Fruit fly (Drosophila melanogaster) whole organism, embryonic: Measurements from ENCODE around the gene CG6791.

Source experiments
- Atf3 ChIP-seq: fragments of 200-800 bp; sonication (Bioruptor generic); optimal IDR thresholded peaks from 3 replicates; lab custom pipeline; 2016; ENCODE audit warnings: missing biosample characterization, missing genetic modification characterization
- CG10209 ChIP-seq: fragments of 200-800 bp; sonication (Bioruptor generic); optimal IDR thresholded peaks from 3 replicates; lab custom pipeline; 2017; ENCODE audit warnings: missing biosample characterization, mild to moderate bottlenecking, missing genetic modification characterization, missing genetic modification reagents
- CG1024 ChIP-seq: fragments of 200-800 bp; sonication (Bioruptor generic); IDR thresholded peaks from 2 replicates; pipeline ENCODE4 v1.3.6; 2022; ENCODE audit warnings: missing biosample characterization, missing genetic modification characterization
- CG10959 ChIP-seq: fragments of 200-800 bp; sonication (Bioruptor generic); IDR thresholded peaks from 2 replicates; pipeline ENCODE4 v1.3.6; 2022; ENCODE audit warnings: missing biosample characterization, missing genetic modification characterization
- CG12071 ChIP-seq: fragments of 200-800 bp; sonication (Bioruptor generic); optimal IDR thresholded peaks from 3 replicates; lab custom pipeline; 2018; ENCODE audit warnings: missing biosample characterization, mild to moderate bottlenecking, missing genetic modification characterization
- CG12299 ChIP-seq: fragments of 200-800 bp; sonication (Bioruptor generic); optimal IDR thresholded peaks from 2 replicates; lab custom pipeline; 2018; ENCODE audit warnings: missing biosample characterization, mild to moderate bottlenecking, missing genetic modification characterization
- CG13123 ChIP-seq: fragments of 200-800 bp; sonication (Bioruptor generic); optimal IDR thresholded peaks from 2 replicates; lab custom pipeline; 2016; ENCODE audit warnings: missing biosample characterization, missing genetic modification characterization
- CG15479 ChIP-seq: fragments of 200-800 bp; sonication (Bioruptor generic); optimal IDR thresholded peaks from 3 replicates; lab custom pipeline; 2019; ENCODE audit warnings: missing biosample characterization, mild to moderate bottlenecking, missing genetic modification characterization, moderate library complexity
- CG15601 ChIP-seq: fragments of 200-800 bp; sonication (Bioruptor generic); optimal IDR thresholded peaks from 3 replicates; lab custom pipeline; 2019; ENCODE audit warnings: missing biosample characterization, mild to moderate bottlenecking, missing genetic modification characterization, moderate library complexity
- CG1603 ChIP-seq: fragments of 200-800 bp; sonication (Bioruptor generic); optimal IDR thresholded peaks from 2 replicates; lab custom pipeline; 2019; ENCODE audit warnings: missing biosample characterization, mild to moderate bottlenecking, missing genetic modification characterization, moderate library complexity
- CG16815 ChIP-seq: fragments of 200-800 bp; sonication (Bioruptor generic); optimal IDR thresholded peaks from 3 replicates; lab custom pipeline; 2017; ENCODE audit warnings: missing biosample characterization, mild to moderate bottlenecking, missing genetic modification characterization
- CG17829 ChIP-seq: fragments of 200-800 bp; optimal IDR thresholded peaks from 2 replicates; lab custom pipeline; 2019; ENCODE audit warnings: missing biosample characterization, mild to moderate bottlenecking, missing genetic modification characterization, moderate library complexity
- CG2678 ChIP-seq: fragments of 200-800 bp; sonication (Bioruptor generic); optimal IDR thresholded peaks from 3 replicates; lab custom pipeline; 2019; ENCODE audit warnings: missing biosample characterization, mild to moderate bottlenecking, missing genetic modification characterization, moderate library complexity
- CG31441 ChIP-seq: fragments of 200-800 bp; sonication (Bioruptor generic); IDR thresholded peaks from 2 replicates; pipeline ENCODE4 v1.3.6; 2022; ENCODE audit warnings: missing biosample characterization, missing genetic modification characterization
- CG33213 ChIP-seq: fragments of 200-800 bp; sonication (Bioruptor generic); optimal IDR thresholded peaks from 3 replicates; lab custom pipeline; 2016; ENCODE audit warnings: missing biosample characterization, missing genetic modification characterization
- CG34376 ChIP-seq: fragments of 200-800 bp; sonication (Bioruptor generic); optimal IDR thresholded peaks from 2 replicates; lab custom pipeline; 2018; ENCODE audit warnings: missing biosample characterization, mild to moderate bottlenecking, missing genetic modification characterization
- CG3838 ChIP-seq: fragments of 200-800 bp; sonication (Bioruptor generic); optimal IDR thresholded peaks from 3 replicates; lab custom pipeline; 2016; ENCODE audit warnings: missing biosample characterization, missing genetic modification characterization
- CG42726 ChIP-seq: fragments of 200-800 bp; sonication (Bioruptor generic); IDR thresholded peaks from 2 replicates; pipeline ENCODE4 v1.3.6; 2022; ENCODE audit warnings: missing biosample characterization, missing genetic modification characterization; ENCODE audit not compliant: partially characterized antibody
- CG4854 ChIP-seq: fragments of 200-800 bp; sonication (Bioruptor generic); optimal IDR thresholded peaks from 2 replicates; lab custom pipeline; 2016; ENCODE audit warnings: missing biosample characterization, missing genetic modification characterization, inconsistent platforms
- CG6854 ChIP-seq: fragments of 200-800 bp; sonication (Bioruptor generic); optimal IDR thresholded peaks from 3 replicates; lab custom pipeline; 2017; ENCODE audit warnings: missing biosample characterization, mild to moderate bottlenecking, missing genetic modification characterization
- CG7987 ChIP-seq: fragments of 200-800 bp; sonication (Bioruptor generic); optimal IDR thresholded peaks from 2 replicates; lab custom pipeline; 2018; ENCODE audit warnings: missing biosample characterization, mild to moderate bottlenecking, missing genetic modification characterization, moderate library complexity
- CG8089 ChIP-seq: fragments of 200-800 bp; sonication (Bioruptor generic); optimal IDR thresholded peaks from 3 replicates; lab custom pipeline; 2016; ENCODE audit warnings: missing biosample characterization, missing genetic modification characterization
- CG8765 ChIP-seq: fragments of 200-800 bp; sonication (Bioruptor generic); IDR thresholded peaks from 2 replicates; pipeline ENCODE4 v1.3.6; 2022; ENCODE audit warnings: missing biosample characterization, missing genetic modification characterization
- Doc2 ChIP-seq: fragments of 200-800 bp; sonication (Bioruptor generic); IDR thresholded peaks from 2 replicates; pipeline ENCODE4 v1.3.6; 2022; ENCODE audit warnings: missing biosample characterization, missing genetic modification characterization
- Dref ChIP-seq: fragments of 200-800 bp; sonication (Bioruptor generic); IDR thresholded peaks from 2 replicates; pipeline ENCODE4 v1.3.6; 2022; ENCODE audit warnings: missing biosample characterization, missing genetic modification characterization
- H2.0 ChIP-seq: fragments of 200-800 bp; sonication (Bioruptor generic); IDR thresholded peaks from 2 replicates; pipeline ENCODE4 v1.3.6; 2022; ENCODE audit warnings: missing biosample characterization, missing genetic modification characterization
- HLH3B ChIP-seq: fragments of 200-800 bp; sonication (Bioruptor generic); IDR thresholded peaks from 2 replicates; pipeline ENCODE4 v1.3.6; 2022; ENCODE audit warnings: missing biosample characterization, missing genetic modification characterization
- Hand ChIP-seq: fragments of 200-800 bp; sonication (Bioruptor generic); optimal IDR thresholded peaks from 2 replicates; lab custom pipeline; 2017; ENCODE audit warnings: mild to moderate bottlenecking, missing biosample characterization, missing genetic modification reagents, missing genetic modification characterization
- MTF-1 ChIP-seq: fragments of 200-800 bp; sonication (Bioruptor generic); optimal IDR thresholded peaks from 2 replicates; lab custom pipeline; 2018; ENCODE audit warnings: missing biosample characterization, mild to moderate bottlenecking, missing genetic modification characterization, borderline replicate concordance
- NC2α ChIP-seq: fragments of 200-800 bp; sonication (Bioruptor generic); optimal IDR thresholded peaks from 2 replicates; lab custom pipeline; 2016; ENCODE audit warnings: missing biosample characterization, missing genetic modification characterization
- NK7.1 ChIP-seq: fragments of 200-800 bp; sonication (Bioruptor generic); optimal IDR thresholded peaks from 3 replicates; lab custom pipeline; 2016; ENCODE audit warnings: missing biosample characterization, missing genetic modification characterization
- Neu2 ChIP-seq: fragments of 200-800 bp; sonication (Bioruptor generic); optimal IDR thresholded peaks from 3 replicates; lab custom pipeline; 2016; ENCODE audit warnings: missing biosample characterization, missing genetic modification characterization, borderline replicate concordance
- Nf-YA ChIP-seq: fragments of 200-800 bp; sonication (Bioruptor generic); IDR thresholded peaks from 2 replicates; pipeline ENCODE4 v1.3.6; 2022; ENCODE audit warnings: missing biosample characterization, missing genetic modification characterization
- Nf-YC ChIP-seq: fragments of 200-800 bp; optimal IDR thresholded peaks from 3 replicates; lab custom pipeline; 2019; ENCODE audit warnings: missing biosample characterization, mild to moderate bottlenecking, missing genetic modification characterization, moderate library complexity
- Sry-δ ChIP-seq: fragments of 200-800 bp; sonication (Bioruptor generic); optimal IDR thresholded peaks from 2 replicates; lab custom pipeline; 2016; ENCODE audit warnings: missing biosample characterization, missing genetic modification characterization
- Xbp1 ChIP-seq: fragments of 200-800 bp; sonication (Bioruptor generic); optimal IDR thresholded peaks from 3 replicates; lab custom pipeline; 2016; ENCODE audit warnings: missing biosample characterization, mild to moderate bottlenecking, missing genetic modification characterization
- ash1 ChIP-seq: fragments of 200-800 bp; sonication (Bioruptor generic); optimal IDR thresholded peaks from 2 replicates; lab custom pipeline; 2018; ENCODE audit warnings: missing biosample characterization, mild to moderate bottlenecking, missing genetic modification characterization
- bbx ChIP-seq: fragments of 200-800 bp; sonication (Bioruptor generic); IDR thresholded peaks from 2 replicates; pipeline ENCODE4 v1.3.6; 2022; ENCODE audit warnings: missing biosample characterization, missing genetic modification characterization; ENCODE audit not compliant: partially characterized antibody
- chinmo ChIP-seq: fragments of 200-800 bp; sonication (Bioruptor generic); IDR thresholded peaks from 4 replicates; pipeline ENCODE4 v1.3.6; 2022; ENCODE audit warnings: missing biosample characterization, missing genetic modification characterization; ENCODE audit not compliant: partially characterized antibody
- chm ChIP-seq: fragments of 200-800 bp; sonication (Bioruptor generic); IDR thresholded peaks from 2 replicates; pipeline ENCODE4 v1.3.6; 2022; ENCODE audit warnings: missing biosample characterization, missing genetic modification characterization
- chn ChIP-seq: fragments of 200-800 bp; sonication (Bioruptor generic); optimal IDR thresholded peaks from 2 replicates; lab custom pipeline; 2016; ENCODE audit warnings: missing biosample characterization, missing genetic modification characterization
- esg ChIP-seq: fragments of 200-800 bp; sonication (Bioruptor generic); conservative IDR thresholded peaks from 2 replicates; pipeline ENCODE4 v1.3.6; 2022; ENCODE audit warnings: missing biosample characterization, missing genetic modification characterization
- gcm ChIP-seq: fragments of 200-800 bp; sonication (Bioruptor generic); optimal IDR thresholded peaks from 2 replicates; lab custom pipeline; 2019; ENCODE audit warnings: missing biosample characterization, mild to moderate bottlenecking, missing genetic modification characterization, moderate library complexity
- her ChIP-seq: fragments of 200-800 bp; sonication (Bioruptor generic); optimal IDR thresholded peaks from 2 replicates; lab custom pipeline; 2016; ENCODE audit warnings: missing biosample characterization, missing genetic modification characterization
- lab ChIP-seq: fragments of 200-800 bp; sonication (Bioruptor generic); optimal IDR thresholded peaks from 3 replicates; lab custom pipeline; 2017; ENCODE audit warnings: missing biosample characterization, missing genetic modification characterization, mild to moderate bottlenecking, moderate library complexity, missing genetic modification reagents
- nau ChIP-seq: fragments of 200-800 bp; sonication (Bioruptor generic); optimal IDR thresholded peaks from 3 replicates; lab custom pipeline; 2017; ENCODE audit warnings: missing biosample characterization, mild to moderate bottlenecking, missing genetic modification characterization, missing genetic modification reagents
- sob ChIP-seq: fragments of 200-800 bp; sonication (Bioruptor generic); IDR thresholded peaks from 2 replicates; pipeline ENCODE4 v1.3.6; 2022; ENCODE audit warnings: missing biosample characterization, missing genetic modification characterization
- unpg ChIP-seq: fragments of 200-800 bp; sonication (Bioruptor generic); optimal IDR thresholded peaks from 3 replicates; lab custom pipeline; 2018; ENCODE audit warnings: missing biosample characterization, mild to moderate bottlenecking, missing genetic modification characterization, moderate library complexity

CG6791 gene

dm6 chr3R:11613252-11614036 is 23.5 kb upstream of the CG6791 start (continued):
- TF ChIP-seq Xbp1 (GFP tag; lab: Kevin White, UChicago) (peak; percentile 85), CG8765 (no peak), NC2α (GFP tag; lab: Kevin White, UChicago) (peak; percentile 5), CG33213 (GFP tag; lab: Kevin White, UChicago) (peak; percentile 84), CG12299 (tag; lab: Kevin White, UChicago) (no peak), CG16815 (GFP tag; lab: Kevin White, UChicago) (peak; percentile 42), chinmo (0 out of 4 replicates have a peak, but pooled peaks have one; percentile 21), bbx (peak; percentile 61), CG1603 (tag; lab: Kevin White, UChicago) (peak; percentile 48), CG17829 (tag; lab: Kevin White, UChicago) (peak; percentile 78), CG1024 (GFP tag; lab: Robert Waterston, UW) (peak; percentile 51; the same call in 1 of the 2 replicates), chn (GFP tag; lab: Kevin White, UChicago) (peak; percentile 67), Atf3 (GFP tag; lab: Kevin White, UChicago) (peak; percentile 24), CG6854 (GFP tag; lab: Kevin White, UChicago) (no peak), Neu2 (GFP tag; lab: Kevin White, UChicago) (no peak), Doc2 (no peak), ash1 (no peak), CG42726 (peak; percentile 85), CG3838 (GFP tag; lab: Kevin White, UChicago) (no peak), Sry-δ (peak; percentile 24), CG15479 (GFP tag; lab: Kevin White, UChicago) (peak; percentile 90), Nf-YC (tag; lab: Kevin White, UChicago) (peak; percentile 48), CG15601 (peak; percentile 46), CG10209 (GFP tag; lab: Kevin White, UChicago) (peak; percentile 28), CG8089 (GFP tag; lab: Kevin White, UChicago) (peak; percentile 80), unpg (GFP tag; lab: Kevin White, UChicago) (peak; percentile 18), Hand (GFP tag; lab: Kevin White, UChicago) (no peak), esg (peak; percentile 42; the same call in 1 of the 2 replicates), CG31441 (GFP tag; lab: Robert Waterston, UW) (peak; percentile 44; the same call in 1 of the 2 replicates), CG12071 (GFP tag; lab: Kevin White, UChicago) (no peak), NK7.1 (peak; percentile 51), lab (GFP tag; lab: Kevin White, UChicago) (peak; percentile 33), nau (GFP tag; lab: Kevin White, UChicago) (peak; percentile 18), MTF-1 (GFP tag; lab: Kevin White, UChicago) (no peak), Dref (GFP tag; lab: Robert Waterston, UW) (no peak), gcm (GFP tag; lab: Kevin White, UChicago) (peak; percentile 89), CG2678 (no peak), chm (GFP tag; lab: Robert Waterston, UW) (peak; percentile 12; the same call in 1 of the 2 replicates), her (GFP tag; lab: Kevin White, UChicago) (peak; percentile 3), CG10959 (peak; percentile 40; the same call in 1 of the 2 replicates), CG34376 (GFP tag; lab: Kevin White, UChicago) (no peak), sob (GFP tag; lab: Robert Waterston, UW) (peak; percentile 81), CG13123 (peak; percentile 27), CG4854 (GFP tag; lab: Kevin White, UChicago) (peak; percentile 65), HLH3B (peak; percentile 65), CG7987 (GFP tag; lab: Kevin White, UChicago) (peak; percentile 48), H2.0 (GFP tag; lab: Robert Waterston, UW) (0 out of 2 replicates have a peak, but pooled peaks have one; percentile 25), Nf-YA (GFP tag; lab: Robert Waterston, UW) (peak; percentile 45; the same call in 1 of the 2 replicates)
